Worm (Caenorhabditis elegans) whole organism, L1 larva: ENCODE results near the gene ceh-16.

ENCODE experiments used
- blmp-1 ChIP-seq: fragments of 150-350 bp; optimal IDR thresholded peaks from 2 replicates; lab custom pipeline; 2014; ENCODE audit warnings: missing biosample characterization, missing genetic modification characterization
- ceh-82 ChIP-seq, 3 experiments: fragments of 150-350 bp in 1 of 3; sonication (generic microtip) in 2 of 3; optimal IDR thresholded peaks; 2 replicates each; lab custom pipeline; 2014 to 2017; ENCODE audit warnings: missing biosample characterization in 3 of 3, missing genetic modification characterization in 3 of 3
- egl-13 ChIP-seq: sonication (generic microtip); optimal IDR thresholded peaks from 2 replicates; lab custom pipeline; 2016; ENCODE audit warnings: missing genotype, missing genetic modification reagents, missing genetic modification characterization, missing compliant biosample characterization
- fos-1 ChIP-seq: fragments of 150-350 bp; optimal IDR thresholded peaks from 2 replicates; lab custom pipeline; 2014; ENCODE audit warnings: missing biosample characterization, missing genetic modification characterization
- hlh-4 ChIP-seq: sonication (generic microtip); optimal IDR thresholded peaks from 2 replicates; lab custom pipeline; 2016; ENCODE audit warnings: mild to moderate bottlenecking, missing genetic modification characterization, missing compliant biosample characterization
- hpl-2 ChIP-seq: fragments of 150-350 bp; optimal IDR thresholded peaks from 2 replicates; lab custom pipeline; 2014; ENCODE audit warnings: missing biosample characterization, missing genetic modification reagents, missing genetic modification characterization
- nhr-19 ChIP-seq: fragments of 200-800 bp; sonication (Bioruptor generic); conservative IDR thresholded peaks from 2 replicates; pipeline ENCODE4 v1.3.6; 2022; ENCODE audit warnings: missing genetic modification characterization, missing compliant biosample characterization
- nhr-28 ChIP-seq: fragments of 150-350 bp; optimal IDR thresholded peaks from 2 replicates; lab custom pipeline; 2014; ENCODE audit warnings: missing biosample characterization, missing genetic modification characterization
- nhr-77 ChIP-seq: fragments of 150-350 bp; optimal IDR thresholded peaks from 2 replicates; lab custom pipeline; 2014; ENCODE audit warnings: missing biosample characterization, missing genetic modification characterization
- nhr-85 ChIP-seq: sonication (generic microtip); peaks from one replicate; lab custom pipeline; 2016; ENCODE audit warnings: missing genetic modification characterization, inconsistent platforms, missing compliant biosample characterization
- unc-130 ChIP-seq: fragments of 150-350 bp; optimal IDR thresholded peaks from 2 replicates; lab custom pipeline; 2017; ENCODE audit warnings: missing biosample characterization, missing genetic modification characterization, inconsistent platforms
- unc-30 ChIP-seq: sonication (generic microtip); optimal IDR thresholded peaks from 2 replicates; lab custom pipeline; 2017; ENCODE audit warnings: missing biosample characterization, missing genetic modification characterization
- unc-62 ChIP-seq: fragments of 150-350 bp; optimal IDR thresholded peaks from 2 replicates; lab custom pipeline; 2014; ENCODE audit warnings: missing biosample characterization, missing genetic modification reagents, missing genetic modification characterization

ce11 chrIII:8594088-8594487, 28.4 kb upstream of the ceh-16 start:
- TF ChIP-seq unc-62 (GFP tag; lab: Kevin White, UChicago) = no peak
- no peak for TF ChIP-seq nhr-77 (tag; lab: Kevin White, UChicago)
- TF ChIP-seq egl-13 (tag; lab: Kevin White, UChicago) = no peak
- no peak for TF ChIP-seq fos-1 (tag; lab: Kevin White, UChicago)
- no peak for TF ChIP-seq unc-130
- TF ChIP-seq nhr-85 (tag; lab: Kevin White, UChicago) = no peak
- TF ChIP-seq ceh-82 (tag; optimal IDR thresholded peaks at IDR 0.05; lab: Kevin White, UChicago) = no peak
- no peak for TF ChIP-seq blmp-1
- no peak for TF ChIP-seq hpl-2 (GFP tag; lab: Kevin White, UChicago)
- no peak for TF ChIP-seq nhr-28 (tag; lab: Kevin White, UChicago)
- no peak for TF ChIP-seq nhr-19
- no peak for TF ChIP-seq hlh-4
- TF ChIP-seq unc-30 = no peak
